Fruit fly (Drosophila melanogaster): Measurements from ENCODE around the gene CG7300.

CG7300 gene

DNA sequence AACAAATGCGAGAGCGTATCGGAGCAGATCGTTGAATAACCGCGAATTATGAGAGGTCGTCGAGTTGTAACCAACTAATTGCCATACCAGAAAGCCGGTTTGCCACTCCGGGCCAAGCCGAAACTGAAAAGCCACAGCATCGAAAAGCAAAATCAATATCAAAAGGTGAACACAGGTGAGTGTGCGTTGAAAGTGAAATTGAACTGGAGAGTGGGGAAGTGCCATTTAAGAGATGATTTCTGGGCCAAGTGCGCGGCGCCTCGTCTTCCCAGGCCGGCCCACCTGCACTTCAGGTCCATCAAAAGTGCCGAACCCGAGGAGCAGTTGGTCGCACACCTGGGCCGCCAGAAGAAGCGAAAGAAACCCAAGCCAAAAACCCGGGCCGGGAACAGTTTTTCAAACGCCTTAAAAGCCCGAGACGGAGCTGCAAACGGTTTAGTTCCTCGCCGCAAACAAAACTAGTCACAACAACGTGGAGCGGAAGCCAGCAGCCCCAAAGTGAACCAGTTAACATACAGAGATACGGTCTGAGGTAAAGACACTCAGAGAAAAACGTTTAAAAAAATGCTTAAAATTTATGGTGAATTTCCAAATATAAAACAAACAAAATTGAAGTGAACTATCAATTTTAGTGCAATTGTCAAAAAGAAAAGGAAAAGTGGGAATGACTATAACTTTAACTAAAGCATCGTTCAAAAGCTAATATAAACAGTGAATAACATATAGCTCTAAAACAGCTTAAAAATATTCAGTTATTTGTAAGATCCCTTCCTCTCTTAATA, 20.7 kb downstream of the CG7300 start, which contains the start of gene CG17104 (continued):
- TF ChIP-seq Taf1 (GFP tag; IDR thresholded peaks at IDR 0.05) (peak; percentile 33; the same call in 1 of the 2 replicates), ind (GFP tag; optimal IDR thresholded peaks at IDR 0.05) (peak; percentile 1), CG17829 (tag; optimal IDR thresholded peaks at IDR 0.05) (no peak), nmo (GFP tag; optimal IDR thresholded peaks at IDR 0.05) (no peak), Rfx (GFP tag; IDR thresholded peaks at IDR 0.05) (peak; percentile 45; the same call in 1 of the 2 replicates), CG10267 (tag; optimal IDR thresholded peaks at IDR 0.05) (peak; percentile 5), Dll (GFP tag; IDR thresholded peaks at IDR 0.05; ENCODE audit: partially characterized antibody) (no peak), CG6813 (GFP tag; optimal IDR thresholded peaks at IDR 0.05) (no peak), Pdp1 (GFP tag; optimal IDR thresholded peaks at IDR 0.05) (peak in 1 of 2 experiments; percentile 7), Hmr (GFP tag; optimal IDR thresholded peaks at IDR 0.05) (peak; percentile 31), CoRest (tag; optimal IDR thresholded peaks at IDR 0.05) (peak; percentile 44), Chrac-16 (GFP tag; optimal IDR thresholded peaks at IDR 0.05) (no peak), CG3847 (GFP tag; IDR thresholded peaks at IDR 0.05) (0 out of 2 replicates have a peak, but pooled peaks have one; percentile 21), CG7963 (GFP tag; IDR thresholded peaks at IDR 0.05; ENCODE audit: partially characterized antibody) (no peak), CG9817 (tag; optimal IDR thresholded peaks at IDR 0.05) (peak; percentile 5), Fer1 (GFP tag; optimal IDR thresholded peaks at IDR 0.05) (peak; percentile 40), Hsf (GFP tag; optimal IDR thresholded peaks at IDR 0.05) (peak; percentile 5), CG14014 (GFP tag; IDR thresholded peaks at IDR 0.05) (0 out of 2 replicates have a peak, but pooled peaks have one; percentile 8), Sox102F (GFP tag; optimal IDR thresholded peaks at IDR 0.05) (peak; percentile 55), ems (GFP tag; optimal IDR thresholded peaks at IDR 0.05) (no peak), dan (GFP tag; IDR thresholded peaks at IDR 0.05) (no peak), Drgx (GFP tag; IDR thresholded peaks at IDR 0.05) (peak; percentile 66; the same call in 1 of the 2 replicates), CG12659 (GFP tag; optimal IDR thresholded peaks at IDR 0.05) (peak; percentile 33), row (GFP tag; IDR thresholded peaks at IDR 0.05) (peak; percentile 49), odd (GFP tag; optimal IDR thresholded peaks at IDR 0.05) (peak; percentile 7), dati (GFP tag; IDR thresholded peaks at IDR 0.05) (no peak), CG1603 (tag; optimal IDR thresholded peaks at IDR 0.05) (no peak), Hr3 (GFP tag; optimal IDR thresholded peaks at IDR 0.05) (no peak), hkb (optimal IDR thresholded peaks at IDR 0.05) (no peak), hkb (GFP tag; IDR thresholded peaks at IDR 0.05) (peak; percentile 49; the same call in 1 of the 2 replicates), zfh2 (GFP tag; optimal IDR thresholded peaks at IDR 0.05) (no peak), grau (tag; optimal IDR thresholded peaks at IDR 0.05) (peak; percentile 56), Atf6 (GFP tag; IDR thresholded peaks at IDR 0.05) (no peak), CG17359 (tag; optimal IDR thresholded peaks at IDR 0.05) (peak; percentile 1), CG7839 (tag; optimal IDR thresholded peaks at IDR 0.05) (peak; percentile 42), CG7745 (tag; optimal IDR thresholded peaks at IDR 0.05) (no peak), CG12155 (GFP tag; optimal IDR thresholded peaks at IDR 0.05) (peak; percentile 5), HLHmδ (GFP tag; optimal IDR thresholded peaks at IDR 0.05) (no peak), HLH3B (GFP tag; IDR thresholded peaks at IDR 0.05) (0 out of 2 replicates have a peak, but pooled peaks have one; percentile 28), Med (GFP tag) (peak; percentile 65), B-H2 (GFP tag; optimal IDR thresholded peaks at IDR 0.05) (no peak), CG18599 (GFP tag; optimal IDR thresholded peaks at IDR 0.05) (peak; percentile 28), sens (GFP tag) (peak; percentile 69), CG12071 (GFP tag; optimal IDR thresholded peaks at IDR 0.05) (no peak), Lhr (GFP tag; optimal IDR thresholded peaks at IDR 0.05) (no peak), yki (optimal IDR thresholded peaks at IDR 0.05) (no peak), CG12219 (GFP tag; optimal IDR thresholded peaks at IDR 0.05) (no peak), CG4404 (GFP tag; IDR thresholded peaks at IDR 0.05) (no peak), CG13296 (GFP tag; optimal IDR thresholded peaks at IDR 0.05) (peak; percentile 14)
